Worm (Caenorhabditis elegans) whole organism, L1 larva: ENCODE data around the gene sre-38.

ENCODE experiments used
- F16B12.6 ChIP-seq: fragments of 150-350 bp; optimal IDR thresholded peaks from 2 replicates; lab custom pipeline; 2014; ENCODE audit warnings: missing biosample characterization, missing genetic modification characterization
- aha-1 ChIP-seq: fragments of 150-350 bp; optimal IDR thresholded peaks from 2 replicates; lab custom pipeline; 2014; ENCODE audit warnings: missing biosample characterization, missing genetic modification characterization
- alr-1 ChIP-seq: fragments of 200-800 bp; sonication (Bioruptor generic); optimal IDR thresholded peaks from 2 replicates; lab custom pipeline; 2018; ENCODE audit warnings: borderline replicate concordance, mild to moderate bottlenecking, missing genetic modification characterization, missing compliant biosample characterization
- ama-1 ChIP-seq: fragments of 150-350 bp; optimal IDR thresholded peaks from 2 replicates; lab custom pipeline; 2014
- blmp-1 ChIP-seq: fragments of 150-350 bp; optimal IDR thresholded peaks from 2 replicates; lab custom pipeline; 2014; ENCODE audit warnings: missing biosample characterization, missing genetic modification characterization
- ceh-63 ChIP-seq: fragments of 200-800 bp; sonication (Bioruptor generic); optimal IDR thresholded peaks from 2 replicates; lab custom pipeline; 2018; ENCODE audit warnings: mild to moderate bottlenecking, missing genetic modification characterization, missing compliant biosample characterization
- ceh-8 ChIP-seq: fragments of 200-800 bp; sonication (Bioruptor generic); optimal IDR thresholded peaks from 2 replicates; lab custom pipeline; 2018; ENCODE audit warnings: mild to moderate bottlenecking, missing genetic modification characterization, moderate library complexity, missing compliant biosample characterization
- ceh-88 ChIP-seq: fragments of 200-800 bp; sonication (Bioruptor generic); IDR thresholded peaks from 2 replicates; pipeline ENCODE4 v1.3.6; 2022; ENCODE audit warnings: missing genetic modification characterization, missing compliant biosample characterization
- ceh-90 ChIP-seq: sonication (generic microtip); optimal IDR thresholded peaks from 2 replicates; lab custom pipeline; 2016; ENCODE audit warnings: missing genetic modification characterization, missing compliant biosample characterization
- dpl-1 ChIP-seq, 3 experiments: fragments of 150-350 bp in 2 of 3; sonication (generic microtip) in 1 of 3; optimal IDR thresholded peaks; 2 replicates each; lab custom pipeline; 2014 to 2017; ENCODE audit warnings: missing biosample characterization in 3 of 3, missing genetic modification characterization in 3 of 3, missing genetic modification reagents in 3 of 3
- egl-13 ChIP-seq: sonication (generic microtip); optimal IDR thresholded peaks from 2 replicates; lab custom pipeline; 2016; ENCODE audit warnings: missing genotype, missing genetic modification reagents, missing genetic modification characterization, missing compliant biosample characterization
- egl-27 ChIP-seq, 2 experiments: fragments of 150-350 bp in 1 of 2; sonication (generic microtip); optimal IDR thresholded peaks; 3 replicates each; lab custom pipeline; 2017 to 2018; ENCODE audit warnings: missing biosample characterization in 2 of 2, missing genetic modification characterization in 2 of 2, missing genetic modification reagents in 2 of 2
- elt-2 ChIP-seq: sonication (generic microtip); optimal IDR thresholded peaks from 2 replicates; lab custom pipeline; 2016; ENCODE audit warnings: missing genetic modification characterization, mild to moderate bottlenecking, inconsistent platforms, missing compliant biosample characterization, missing genetic modification reagents
- elt-3 ChIP-seq, 6 experiments: fragments of 150-350 bp in 1 of 6; sonication (generic microtip); optimal IDR thresholded peaks; 2 replicates each; lab custom pipeline; 2017 to 2018; ENCODE audit warnings: missing biosample characterization in 6 of 6, missing genetic modification characterization in 6 of 6, inconsistent platforms in 1 of 6
- fkh-10 ChIP-seq: sonication (generic microtip); optimal IDR thresholded peaks from 2 replicates; lab custom pipeline; 2017; ENCODE audit warnings: missing biosample characterization, missing genetic modification reagents, missing genetic modification characterization
- fkh-8 ChIP-seq: sonication (generic microtip); optimal IDR thresholded peaks from 2 replicates; lab custom pipeline; 2016; ENCODE audit warnings: mild to moderate bottlenecking, missing genetic modification characterization, missing compliant biosample characterization
- fos-1 ChIP-seq: fragments of 150-350 bp; optimal IDR thresholded peaks from 2 replicates; lab custom pipeline; 2014; ENCODE audit warnings: missing biosample characterization, missing genetic modification characterization
- hlh-17 ChIP-seq: fragments of 200-800 bp; sonication (Bioruptor generic); optimal IDR thresholded peaks from 2 replicates; lab custom pipeline; 2018; ENCODE audit warnings: missing genetic modification characterization, mild to moderate bottlenecking, missing compliant biosample characterization, moderate library complexity, borderline replicate concordance
- hlh-4 ChIP-seq: sonication (generic microtip); optimal IDR thresholded peaks from 2 replicates; lab custom pipeline; 2016; ENCODE audit warnings: mild to moderate bottlenecking, missing genetic modification characterization, missing compliant biosample characterization
- hpl-2 ChIP-seq: fragments of 150-350 bp; optimal IDR thresholded peaks from 2 replicates; lab custom pipeline; 2014; ENCODE audit warnings: missing biosample characterization, missing genetic modification reagents, missing genetic modification characterization
- isw-1 ChIP-seq: fragments of 200-800 bp; sonication (Bioruptor generic); IDR thresholded peaks from 2 replicates; pipeline ENCODE4 v1.3.6; 2022; ENCODE audit warnings: missing genetic modification characterization, missing compliant biosample characterization
- lir-3 ChIP-seq: sonication (generic microtip); optimal IDR thresholded peaks from 2 replicates; lab custom pipeline; 2016; ENCODE audit warnings: mild to moderate bottlenecking, missing genetic modification characterization, moderate library complexity, missing compliant biosample characterization; ENCODE audit not compliant: poor library complexity
- lsy-2 ChIP-seq, 2 experiments: fragments of 150-350 bp; optimal IDR thresholded peaks; 2 replicates each; lab custom pipeline; 2014; ENCODE audit warnings: missing biosample characterization in 2 of 2, missing genetic modification characterization in 2 of 2
- mab-9 ChIP-seq: fragments of 200-800 bp; sonication (Bioruptor generic); IDR thresholded peaks from 2 replicates; pipeline ENCODE4 v1.3.6; 2022; ENCODE audit warnings: missing genetic modification reagents, missing genetic modification characterization, missing compliant biosample characterization
- mdl-1 ChIP-seq, 2 experiments: fragments of 150-350 bp; optimal IDR thresholded peaks; 2 replicates each; lab custom pipeline; 2014 to 2017; ENCODE audit warnings: missing biosample characterization in 2 of 2, missing genetic modification characterization in 2 of 2, inconsistent platforms in 1 of 2
- mef-2 ChIP-seq: fragments of 150-350 bp; optimal IDR thresholded peaks from 2 replicates; lab custom pipeline; 2014; ENCODE audit warnings: missing biosample characterization, missing genetic modification characterization
- nhr-11 ChIP-seq: fragments of 150-350 bp; optimal IDR thresholded peaks from 2 replicates; lab custom pipeline; 2014; ENCODE audit warnings: missing biosample characterization, missing genetic modification characterization
- nhr-12 ChIP-seq: sonication (generic microtip); optimal IDR thresholded peaks from 2 replicates; lab custom pipeline; 2017; ENCODE audit warnings: missing biosample characterization, missing genetic modification characterization
- nhr-19 ChIP-seq: fragments of 200-800 bp; sonication (Bioruptor generic); conservative IDR thresholded peaks from 2 replicates; pipeline ENCODE4 v1.3.6; 2022; ENCODE audit warnings: missing genetic modification characterization, missing compliant biosample characterization
- nhr-28 ChIP-seq: fragments of 150-350 bp; optimal IDR thresholded peaks from 2 replicates; lab custom pipeline; 2014; ENCODE audit warnings: missing biosample characterization, missing genetic modification characterization
- nhr-47 ChIP-seq: sonication (generic microtip); optimal IDR thresholded peaks from 2 replicates; lab custom pipeline; 2016; ENCODE audit warnings: mild to moderate bottlenecking, missing genetic modification characterization, moderate library complexity, missing compliant biosample characterization
- nhr-71 ChIP-seq: sonication (generic microtip); optimal IDR thresholded peaks from 2 replicates; lab custom pipeline; 2016; ENCODE audit warnings: mild to moderate bottlenecking, missing genetic modification characterization, moderate library complexity, missing compliant biosample characterization
- nhr-76 ChIP-seq: sonication (generic microtip); optimal IDR thresholded peaks from 2 replicates; lab custom pipeline; 2017; ENCODE audit warnings: missing biosample characterization, missing genetic modification characterization
- nhr-77 ChIP-seq: fragments of 150-350 bp; optimal IDR thresholded peaks from 2 replicates; lab custom pipeline; 2014; ENCODE audit warnings: missing biosample characterization, missing genetic modification characterization
- nhr-90 ChIP-seq: sonication (generic microtip); optimal IDR thresholded peaks from 2 replicates; lab custom pipeline; 2016; ENCODE audit warnings: mild to moderate bottlenecking, missing genetic modification characterization, missing compliant biosample characterization; ENCODE audit not compliant: poor library complexity
- pax-3 ChIP-seq: fragments of 200-800 bp; sonication (Bioruptor generic); optimal IDR thresholded peaks from 2 replicates; lab custom pipeline; 2018; ENCODE audit warnings: mild to moderate bottlenecking, missing genetic modification characterization, moderate library complexity, missing compliant biosample characterization
- rnt-1 ChIP-seq: sonication (generic microtip); optimal IDR thresholded peaks from 2 replicates; lab custom pipeline; 2016; ENCODE audit warnings: mild to moderate bottlenecking, missing genetic modification characterization, moderate library complexity, missing compliant biosample characterization
- skn-1 ChIP-seq: fragments of 150-350 bp; optimal IDR thresholded peaks from 2 replicates; lab custom pipeline; 2014; ENCODE audit warnings: missing biosample characterization, missing genetic modification characterization
- snpc-4 ChIP-seq: fragments of 150-350 bp; optimal IDR thresholded peaks from 2 replicates; lab custom pipeline; 2014; ENCODE audit warnings: missing biosample characterization, missing genetic modification characterization
- snu-23 ChIP-seq: sonication (generic microtip); optimal IDR thresholded peaks from 2 replicates; lab custom pipeline; 2016; ENCODE audit warnings: missing genetic modification characterization, missing compliant biosample characterization
- sox-4 ChIP-seq: sonication (generic microtip); optimal IDR thresholded peaks from 2 replicates; lab custom pipeline; 2016; ENCODE audit warnings: missing genetic modification characterization, missing compliant biosample characterization
- sptf-1 ChIP-seq: fragments of 150-350 bp; optimal IDR thresholded peaks from 2 replicates; lab custom pipeline; 2014; ENCODE audit warnings: missing biosample characterization, missing genetic modification characterization
- swsn-7 ChIP-seq: sonication (generic microtip); optimal IDR thresholded peaks from 2 replicates; lab custom pipeline; 2016; ENCODE audit warnings: missing genetic modification characterization, missing compliant biosample characterization
- unc-62 ChIP-seq: fragments of 150-350 bp; optimal IDR thresholded peaks from 2 replicates; lab custom pipeline; 2014; ENCODE audit warnings: missing biosample characterization, missing genetic modification reagents, missing genetic modification characterization
- unc-86 ChIP-seq: sonication (generic microtip); optimal IDR thresholded peaks from 2 replicates; lab custom pipeline; 2016; ENCODE audit warnings: missing genetic modification characterization, missing compliant biosample characterization
- unc-98 ChIP-seq: fragments of 200-800 bp; sonication (Bioruptor generic); IDR thresholded peaks from 2 replicates; pipeline ENCODE4 v1.3.6; 2022; ENCODE audit warnings: missing genetic modification characterization, missing compliant biosample characterization
- vab-15 ChIP-seq: sonication (generic microtip); optimal IDR thresholded peaks from 2 replicates; lab custom pipeline; 2017; ENCODE audit warnings: missing genotype, mild to moderate bottlenecking, missing genetic modification characterization, missing compliant biosample characterization
- xbp-1 ChIP-seq: sonication (generic microtip); optimal IDR thresholded peaks from 2 replicates; lab custom pipeline; 2016; ENCODE audit warnings: missing genetic modification characterization, missing compliant biosample characterization
- zip-4 ChIP-seq: fragments of 200-800 bp; sonication (Bioruptor generic); optimal IDR thresholded peaks from 2 replicates; lab custom pipeline; 2018; ENCODE audit warnings: mild to moderate bottlenecking, missing genetic modification characterization, moderate library complexity, missing compliant biosample characterization
- ztf-11 ChIP-seq, 2 experiments: sonication (generic microtip); optimal IDR thresholded peaks; 2 replicates each; lab custom pipeline; 2016 to 2017; ENCODE audit warnings: missing genetic modification characterization in 2 of 2, missing biosample characterization in 1 of 2, missing compliant biosample characterization in 1 of 2
- ztf-4 ChIP-seq: fragments of 150-350 bp; optimal IDR thresholded peaks from 2 replicates; lab custom pipeline; 2014; ENCODE audit warnings: missing biosample characterization, missing genetic modification characterization

sre-38 gene

DNA sequence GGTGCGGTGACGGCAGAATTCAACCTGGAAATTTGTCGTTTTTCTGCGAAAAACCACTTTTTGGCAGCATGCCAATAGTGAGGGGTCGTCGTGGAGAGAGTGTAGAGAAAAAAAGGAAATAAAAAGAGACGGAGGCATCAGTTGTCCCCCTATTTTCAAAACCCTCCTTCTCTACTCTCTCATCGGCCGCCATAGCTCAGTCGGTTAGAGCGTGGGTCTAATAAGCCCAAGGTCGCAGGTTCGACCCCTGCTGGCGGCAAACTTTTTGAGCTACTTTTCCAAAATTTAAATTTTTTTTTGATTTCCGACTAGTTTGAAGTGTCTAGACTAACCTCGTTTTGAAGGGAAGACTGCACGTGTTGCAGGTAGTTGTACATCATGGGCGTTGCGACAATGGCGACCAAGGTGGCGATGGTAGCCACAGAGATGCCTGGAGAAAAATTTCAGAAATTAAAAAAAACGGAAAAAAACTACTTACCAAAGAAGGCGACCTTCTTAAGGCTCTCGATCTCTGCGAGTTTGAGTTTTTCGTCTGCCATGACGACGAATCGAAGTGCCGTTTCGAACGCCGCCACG, 37.3 kb downstream of the sre-38 start, which contains the start of gene col-85 (continued):
- peak; percentile 23 for TF ChIP-seq elt-2 (tag; lab: Kevin White, UChicago)
- TF ChIP-seq hlh-17 (GFP tag; lab: Kevin White, UChicago): no peak
- TF ChIP-seq hlh-4: no peak
- peak; percentile 5 for TF ChIP-seq hpl-2
- no peak for TF ChIP-seq nhr-76
- TF ChIP-seq ztf-11 (tag; optimal IDR thresholded peaks at IDR 0.05; lab: Kevin White, UChicago): peak in 1 of 2 experiments; percentile 16
- no peak for TF ChIP-seq sptf-1 (tag; lab: Kevin White, UChicago)
- peak; percentile 57 to 68 for TF ChIP-seq lsy-2 (tag; optimal IDR thresholded peaks at IDR 0.05; lab: Kevin White, UChicago)
- TF ChIP-seq pax-3 (tag; lab: Kevin White, UChicago): peak; percentile 47
- peak; percentile 90 for TF ChIP-seq snpc-4 (tag; lab: Kevin White, UChicago)
- peak; percentile 49 for TF ChIP-seq unc-86 (tag; lab: Kevin White, UChicago)
- peak; percentile 76 for TF ChIP-seq nhr-19 (GFP tag; lab: Robert Waterston, UW)
- no peak for TF ChIP-seq ama-1 (lab: Kevin White, UChicago)
- TF ChIP-seq nhr-90 (tag; lab: Kevin White, UChicago): peak; percentile 70
- TF ChIP-seq ceh-90 (tag; lab: Kevin White, UChicago): no peak
- TF ChIP-seq snu-23 (GFP tag; lab: Kevin White, UChicago): peak; percentile 84
- peak in 1 of 2 experiments; percentile 47 for TF ChIP-seq mdl-1 (tag; optimal IDR thresholded peaks at IDR 0.05; lab: Kevin White, UChicago)
- peak; percentile 82 for TF ChIP-seq nhr-47 (tag; lab: Kevin White, UChicago)
- peak; percentile 69 for TF ChIP-seq fos-1 (tag; lab: Kevin White, UChicago)
- peak in 2 of 6 experiments; percentile 10 to 30 for TF ChIP-seq elt-3 (tag; optimal IDR thresholded peaks at IDR 0.05; lab: Kevin White, UChicago)
- TF ChIP-seq nhr-71 (tag; lab: Kevin White, UChicago): peak; percentile 78
- TF ChIP-seq skn-1 (tag; lab: Kevin White, UChicago): peak; percentile 53
- no peak for TF ChIP-seq nhr-11 (tag; lab: Kevin White, UChicago)
- TF ChIP-seq ceh-88: no peak
- TF ChIP-seq zip-4 (GFP tag; lab: Kevin White, UChicago): no peak
- TF ChIP-seq ceh-63 (GFP tag; lab: Kevin White, UChicago): no peak
- peak; percentile 44 for TF ChIP-seq lir-3 (tag; lab: Kevin White, UChicago)
- no peak for TF ChIP-seq nhr-12 (tag; lab: Kevin White, UChicago)
- no peak for TF ChIP-seq egl-13 (tag; lab: Kevin White, UChicago)
- peak; percentile 51 for TF ChIP-seq fkh-10 (GFP tag; lab: Kevin White, UChicago)
- TF ChIP-seq ztf-4 (tag; lab: Kevin White, UChicago): no peak
- TF ChIP-seq alr-1: no peak
- TF ChIP-seq F16B12.6 (tag; lab: Kevin White, UChicago): peak; percentile 19
- no peak for TF ChIP-seq blmp-1
- peak; percentile 19 for TF ChIP-seq mef-2 (tag; lab: Kevin White, UChicago)
- no peak for TF ChIP-seq ceh-8 (GFP tag; lab: Kevin White, UChicago)
- TF ChIP-seq vab-15 (tag; lab: Kevin White, UChicago): peak; percentile 63
- peak; percentile 83 for TF ChIP-seq fkh-8 (tag; lab: Kevin White, UChicago)
- TF ChIP-seq nhr-28 (tag; lab: Kevin White, UChicago): no peak
- TF ChIP-seq sox-4: no peak
- TF ChIP-seq isw-1 (GFP tag; lab: Robert Waterston, UW): peak; percentile 36; the same call in 1 of the 2 replicates
- no peak for TF ChIP-seq unc-62 (GFP tag; lab: Kevin White, UChicago)
- 0 out of 2 replicates have a peak, but pooled peaks have one; percentile 41 for TF ChIP-seq mab-9 (GFP tag; lab: Robert Waterston, UW)
- TF ChIP-seq egl-27 (tag; optimal IDR thresholded peaks at IDR 0.05; lab: Kevin White, UChicago): peak in 1 of 2 experiments; percentile 53
- TF ChIP-seq xbp-1 (tag; lab: Kevin White, UChicago): peak; percentile 60
- peak; percentile 60; the same call in 1 of the 2 replicates for TF ChIP-seq unc-98 (GFP tag; lab: Robert Waterston, UW)
- TF ChIP-seq swsn-7 (tag; lab: Kevin White, UChicago): peak; percentile 73
- no peak for TF ChIP-seq aha-1 (tag; lab: Kevin White, UChicago)
- peak; percentile 68 for TF ChIP-seq rnt-1 (tag; lab: Kevin White, UChicago)
- TF ChIP-seq dpl-1 (GFP tag; optimal IDR thresholded peaks at IDR 0.05; lab: Kevin White, UChicago): peak; percentile 44 to 66 (median 54)
- peak; percentile 70 for TF ChIP-seq nhr-77 (tag; lab: Kevin White, UChicago)
